Worm (Caenorhabditis elegans) whole organism, L2 larva: ENCODE results near the gene K02E11.6.

Experiments used
- R02D3.7 ChIP-seq: fragments of 150-350 bp; optimal IDR thresholded peaks from 2 replicates; lab custom pipeline; 2014; ENCODE audit warnings: missing biosample characterization, missing genetic modification characterization
- Y55F3AM.14 ChIP-seq: fragments of 200-800 bp; sonication (Bioruptor generic); optimal IDR thresholded peaks from 2 replicates; lab custom pipeline; 2018; ENCODE audit warnings: mild to moderate bottlenecking, missing genetic modification characterization, missing compliant biosample characterization
- ZK546.5 ChIP-seq: sonication (generic microtip); optimal IDR thresholded peaks from 2 replicates; lab custom pipeline; 2017; ENCODE audit warnings: missing biosample characterization, missing genetic modification characterization
- ama-1 ChIP-seq: fragments of 150-350 bp; optimal IDR thresholded peaks from 2 replicates; lab custom pipeline; 2018; ENCODE audit warnings: inconsistent platforms
- blmp-1 ChIP-seq: sonication (generic microtip); optimal IDR thresholded peaks from 2 replicates; lab custom pipeline; 2017; ENCODE audit warnings: missing genetic modification characterization, mild to moderate bottlenecking, missing compliant biosample characterization, antibody characterized with exemption, moderate library complexity; ENCODE audit not compliant: insufficient read depth
- egl-27 ChIP-seq: sonication (generic microtip); optimal IDR thresholded peaks from 3 replicates; lab custom pipeline; 2017; ENCODE audit warnings: missing biosample characterization, missing genetic modification reagents, missing genetic modification characterization
- elt-3 ChIP-seq: sonication (generic microtip); optimal IDR thresholded peaks from 2 replicates; lab custom pipeline; 2017; ENCODE audit warnings: missing biosample characterization, missing genetic modification characterization
- nhr-23 ChIP-seq: fragments of 150-350 bp; optimal IDR thresholded peaks from 2 replicates; lab custom pipeline; 2014; ENCODE audit warnings: missing biosample characterization, missing genetic modification reagents, missing genetic modification characterization
- nhr-237 ChIP-seq: fragments of 150-350 bp; optimal IDR thresholded peaks from 2 replicates; lab custom pipeline; 2014; ENCODE audit warnings: missing biosample characterization, missing genetic modification characterization
- snpc-4 ChIP-seq: fragments of 150-350 bp; optimal IDR thresholded peaks from 2 replicates; lab custom pipeline; 2014; ENCODE audit warnings: missing biosample characterization, missing genetic modification characterization
- unc-39 ChIP-seq: fragments of 150-350 bp; optimal IDR thresholded peaks from 2 replicates; lab custom pipeline; 2014; ENCODE audit warnings: missing biosample characterization, missing genetic modification characterization

- TF ChIP-seq snpc-4 (tag; lab: Kevin White, UChicago), result no peak
- TF ChIP-seq elt-3 (tag; lab: Kevin White, UChicago), result no peak
- TF ChIP-seq egl-27 (tag; lab: Kevin White, UChicago), result no peak
- no peak for TF ChIP-seq ZK546.5 (tag; lab: Kevin White, UChicago)
- TF ChIP-seq blmp-1 (tag; lab: Kevin White, UChicago), result no peak
- no peak for TF ChIP-seq unc-39
- no peak for TF ChIP-seq nhr-23 (tag; lab: Kevin White, UChicago)
- TF ChIP-seq ama-1, result no peak
- no peak for TF ChIP-seq R02D3.7 (tag; lab: Kevin White, UChicago)
- no peak for TF ChIP-seq Y55F3AM.14 (GFP tag; lab: Kevin White, UChicago)
- no peak for TF ChIP-seq nhr-237 (tag; lab: Kevin White, UChicago)
These were observed 12.2 kb downstream of the K02E11.6 start, which contains the start of gene F40G12.2 for ce11 chrV:14260831-14261230.
